Fruit fly (Drosophila melanogaster) whole organism, embryonic: ENCODE measurements around the gene Polr2D.

ENCODE experiments used
- Abd-B ChIP-seq: fragments of 200-800 bp; sonication (Bioruptor generic); optimal IDR thresholded peaks from 2 replicates; lab custom pipeline; 2018; ENCODE audit warnings: missing biosample characterization, mild to moderate bottlenecking, missing genetic modification characterization, moderate library complexity
- Atf3 ChIP-seq: fragments of 200-800 bp; sonication (Bioruptor generic); optimal IDR thresholded peaks from 3 replicates; lab custom pipeline; 2016; ENCODE audit warnings: missing biosample characterization, missing genetic modification characterization
- Blimp-1 ChIP-seq: fragments of 200-800 bp; sonication (Bioruptor generic); optimal IDR thresholded peaks from 3 replicates; lab custom pipeline; 2018; ENCODE audit warnings: missing biosample characterization, missing genetic modification characterization, mild to moderate bottlenecking, moderate library complexity, missing genetic modification reagents
- Bteb2 ChIP-seq: fragments of 200-800 bp; sonication (Bioruptor generic); optimal IDR thresholded peaks from 2 replicates; lab custom pipeline; 2016; ENCODE audit warnings: missing biosample characterization, missing genetic modification characterization
- CG10543 ChIP-seq: fragments of 200-800 bp; sonication (Bioruptor generic); optimal IDR thresholded peaks from 3 replicates; lab custom pipeline; 2017; ENCODE audit warnings: missing biosample characterization, mild to moderate bottlenecking, missing genetic modification characterization, moderate library complexity
- CG10959 ChIP-seq: fragments of 200-800 bp; sonication (Bioruptor generic); IDR thresholded peaks from 2 replicates; pipeline ENCODE4 v1.3.6; 2022; ENCODE audit warnings: missing biosample characterization, missing genetic modification characterization
- CG14710 ChIP-seq: fragments of 200-800 bp; sonication (Bioruptor generic); optimal IDR thresholded peaks from 3 replicates; lab custom pipeline; 2019; ENCODE audit warnings: missing biosample characterization, mild to moderate bottlenecking, missing genetic modification characterization, moderate library complexity
- CG15479 ChIP-seq: fragments of 200-800 bp; sonication (Bioruptor generic); optimal IDR thresholded peaks from 3 replicates; lab custom pipeline; 2019; ENCODE audit warnings: missing biosample characterization, mild to moderate bottlenecking, missing genetic modification characterization, moderate library complexity
- CG1603 ChIP-seq: fragments of 200-800 bp; sonication (Bioruptor generic); optimal IDR thresholded peaks from 2 replicates; lab custom pipeline; 2019; ENCODE audit warnings: missing biosample characterization, mild to moderate bottlenecking, missing genetic modification characterization, moderate library complexity
- CG16813 ChIP-seq: fragments of 200-800 bp; sonication (Bioruptor generic); IDR thresholded peaks from 3 replicates; pipeline ENCODE4 v1.3.6; 2022; ENCODE audit warnings: missing biosample characterization, missing genetic modification characterization; ENCODE audit not compliant: partially characterized antibody
- CG18011 ChIP-seq: fragments of 200-800 bp; sonication (Bioruptor generic); optimal IDR thresholded peaks from 2 replicates; lab custom pipeline; 2017; ENCODE audit warnings: missing biosample characterization, missing genetic modification characterization, mild to moderate bottlenecking, moderate library complexity, missing genotype
- CG31224 ChIP-seq: fragments of 200-800 bp; sonication (Bioruptor generic); IDR thresholded peaks from 2 replicates; pipeline ENCODE4 v1.3.6; 2022; ENCODE audit warnings: missing biosample characterization, missing genetic modification characterization
- CG31388 ChIP-seq: fragments of 200-800 bp; sonication (Bioruptor generic); optimal IDR thresholded peaks from 2 replicates; lab custom pipeline; 2016; ENCODE audit warnings: missing biosample characterization, missing genetic modification characterization
- CG32532 ChIP-seq: fragments of 200-800 bp; sonication (Bioruptor generic); IDR thresholded peaks from 2 replicates; pipeline ENCODE4 v1.3.6; 2022; ENCODE audit warnings: missing biosample characterization, missing genetic modification characterization
- CG3838 ChIP-seq: fragments of 200-800 bp; sonication (Bioruptor generic); optimal IDR thresholded peaks from 3 replicates; lab custom pipeline; 2016; ENCODE audit warnings: missing biosample characterization, missing genetic modification characterization
- CG4854 ChIP-seq: fragments of 200-800 bp; sonication (Bioruptor generic); optimal IDR thresholded peaks from 2 replicates; lab custom pipeline; 2016; ENCODE audit warnings: missing biosample characterization, missing genetic modification characterization, inconsistent platforms
- CG9437 ChIP-seq: fragments of 200-800 bp; sonication (Bioruptor generic); optimal IDR thresholded peaks from 2 replicates; lab custom pipeline; 2018; ENCODE audit warnings: missing biosample characterization, mild to moderate bottlenecking, missing genetic modification characterization
- CG9609 ChIP-seq: fragments of 200-800 bp; sonication (Bioruptor generic); optimal IDR thresholded peaks from 3 replicates; lab custom pipeline; 2016; ENCODE audit warnings: missing biosample characterization, missing genetic modification characterization
- Camta ChIP-seq: fragments of 200-800 bp; sonication (Bioruptor generic); optimal IDR thresholded peaks from 2 replicates; lab custom pipeline; 2016; ENCODE audit warnings: missing biosample characterization, missing genetic modification characterization
- CkIIα-i1 ChIP-seq: fragments of 200-800 bp; sonication (Bioruptor generic); IDR thresholded peaks from 2 replicates; pipeline ENCODE4 v1.3.6; 2022; ENCODE audit warnings: missing biosample characterization, missing genetic modification characterization
- E2f2 ChIP-seq: fragments of 200-800 bp; sonication (Bioruptor generic); IDR thresholded peaks from 2 replicates; pipeline ENCODE4 v1.3.6; 2022; ENCODE audit warnings: missing biosample characterization, missing genetic modification characterization
- ERR ChIP-seq: fragments of 200-800 bp; sonication (Bioruptor generic); optimal IDR thresholded peaks from 2 replicates; lab custom pipeline; 2016; ENCODE audit warnings: missing biosample characterization, missing genetic modification characterization
- Fer1 ChIP-seq: fragments of 200-800 bp; sonication (Bioruptor generic); optimal IDR thresholded peaks from 2 replicates; lab custom pipeline; 2017; ENCODE audit warnings: missing biosample characterization, mild to moderate bottlenecking, missing genetic modification characterization
- HLH54F ChIP-seq: fragments of 200-800 bp; sonication (Bioruptor generic); optimal IDR thresholded peaks from 3 replicates; lab custom pipeline; 2016; ENCODE audit warnings: missing biosample characterization, missing genetic modification characterization
- HmgZ ChIP-seq: fragments of 200-800 bp; sonication (Bioruptor generic); optimal IDR thresholded peaks from 2 replicates; lab custom pipeline; 2018; ENCODE audit warnings: missing biosample characterization, mild to moderate bottlenecking, missing genetic modification characterization
- Hr39 ChIP-seq: fragments of >200 bp; optimal IDR thresholded peaks from 2 replicates; lab custom pipeline; 2017
- Lpt ChIP-seq: fragments of >200 bp; optimal IDR thresholded peaks from 2 replicates; lab custom pipeline; 2018; ENCODE audit warnings: missing biosample characterization, missing genetic modification characterization
- MESR4 ChIP-seq: fragments of 200-800 bp; sonication (Bioruptor generic); optimal IDR thresholded peaks from 2 replicates; lab custom pipeline; 2018; ENCODE audit warnings: missing biosample characterization, mild to moderate bottlenecking, missing genetic modification characterization, moderate library complexity
- Max ChIP-seq: fragments of 200-800 bp; sonication (Bioruptor generic); optimal IDR thresholded peaks from 2 replicates; lab custom pipeline; 2016; ENCODE audit warnings: missing biosample characterization, mild to moderate bottlenecking, missing genetic modification characterization
- Meics ChIP-seq: fragments of 200-800 bp; sonication (Bioruptor generic); optimal IDR thresholded peaks from 2 replicates; lab custom pipeline; 2017; ENCODE audit warnings: missing biosample characterization, mild to moderate bottlenecking, missing genetic modification characterization
- Nf-YA ChIP-seq: fragments of 200-800 bp; sonication (Bioruptor generic); IDR thresholded peaks from 2 replicates; pipeline ENCODE4 v1.3.6; 2022; ENCODE audit warnings: missing biosample characterization, missing genetic modification characterization
- Oaz ChIP-seq: fragments of 200-800 bp; sonication (Bioruptor generic); IDR thresholded peaks from 2 replicates; pipeline ENCODE4 v1.3.6; 2022; ENCODE audit warnings: missing biosample characterization, missing genetic modification characterization
- Optix ChIP-seq: fragments of 200-800 bp; sonication (Bioruptor generic); IDR thresholded peaks from 3 replicates; pipeline ENCODE4 v1.3.6; 2022; ENCODE audit warnings: missing biosample characterization, missing genetic modification characterization
- PHDP ChIP-seq: fragments of 200-800 bp; sonication (Bioruptor generic); optimal IDR thresholded peaks from 3 replicates; lab custom pipeline; 2018; ENCODE audit warnings: missing biosample characterization, mild to moderate bottlenecking, missing genetic modification characterization, moderate library complexity
- Sin3A ChIP-seq: fragments of >200 bp; optimal IDR thresholded peaks from 2 replicates; lab custom pipeline; 2018
- Sox102F ChIP-seq: fragments of 200-800 bp; sonication (Bioruptor generic); optimal IDR thresholded peaks from 2 replicates; lab custom pipeline; 2018; ENCODE audit warnings: missing biosample characterization, mild to moderate bottlenecking, missing genetic modification characterization, moderate library complexity
- Usf ChIP-seq: fragments of 200-800 bp; sonication (Bioruptor generic); optimal IDR thresholded peaks from 2 replicates; lab custom pipeline; 2017; ENCODE audit warnings: missing genotype, missing biosample characterization, missing genetic modification characterization
- al ChIP-seq: fragments of 200-800 bp; sonication (Bioruptor generic); IDR thresholded peaks from 2 replicates; pipeline ENCODE4 v1.3.6; 2022; ENCODE audit warnings: missing biosample characterization, missing genetic modification characterization
- dan ChIP-seq: fragments of 200-800 bp; sonication (Bioruptor generic); IDR thresholded peaks from 2 replicates; pipeline ENCODE4 v1.3.6; 2022; ENCODE audit warnings: missing biosample characterization, missing genetic modification characterization
- dmrt11E ChIP-seq: fragments of 200-800 bp; sonication (Bioruptor generic); optimal IDR thresholded peaks from 3 replicates; lab custom pipeline; 2018; ENCODE audit warnings: missing biosample characterization, mild to moderate bottlenecking, missing genetic modification characterization, moderate library complexity
- gcm2 ChIP-seq: fragments of 200-800 bp; sonication (Bioruptor generic); optimal IDR thresholded peaks from 2 replicates; lab custom pipeline; 2016; ENCODE audit warnings: missing biosample characterization, missing genetic modification characterization
- gfzf ChIP-seq: fragments of 200-800 bp; sonication (Bioruptor generic); optimal IDR thresholded peaks from 2 replicates; lab custom pipeline; 2016; ENCODE audit warnings: missing biosample characterization, mild to moderate bottlenecking, missing genetic modification characterization, moderate library complexity
- gsb-n ChIP-seq: fragments of 200-800 bp; sonication (Bioruptor generic); optimal IDR thresholded peaks from 3 replicates; lab custom pipeline; 2018; ENCODE audit warnings: missing biosample characterization, mild to moderate bottlenecking, missing genetic modification characterization
- gt ChIP-seq: fragments of 200-800 bp; sonication (Bioruptor generic); IDR thresholded peaks from 2 replicates; pipeline ENCODE4 v1.3.6; 2022; ENCODE audit warnings: missing biosample characterization, missing genetic modification characterization
- jigr1 ChIP-seq: fragments of 200-800 bp; sonication (Bioruptor generic); IDR thresholded peaks from 3 replicates; pipeline ENCODE4 v1.3.6; 2022; ENCODE audit warnings: missing biosample characterization, missing genetic modification characterization
- nerfin-1 ChIP-seq: fragments of 200-800 bp; sonication (Bioruptor generic); optimal IDR thresholded peaks from 3 replicates; lab custom pipeline; 2019; ENCODE audit warnings: missing biosample characterization, mild to moderate bottlenecking, missing genetic modification characterization, moderate library complexity
- oc ChIP-seq: fragments of 200-800 bp; sonication (Bioruptor generic); optimal IDR thresholded peaks from 2 replicates; lab custom pipeline; 2018; ENCODE audit warnings: missing biosample characterization, mild to moderate bottlenecking, missing genetic modification characterization, moderate library complexity
- odd ChIP-seq: fragments of 200-800 bp; sonication (Bioruptor generic); optimal IDR thresholded peaks from 2 replicates; lab custom pipeline; 2017; ENCODE audit warnings: missing biosample characterization, mild to moderate bottlenecking, missing genetic modification characterization
- salm ChIP-seq: fragments of 200-800 bp; sonication (Bioruptor generic); optimal IDR thresholded peaks from 2 replicates; lab custom pipeline; 2018; ENCODE audit warnings: missing biosample characterization, mild to moderate bottlenecking, missing genetic modification characterization
- scrt ChIP-seq: fragments of 200-800 bp; sonication (Bioruptor generic); optimal IDR thresholded peaks from 2 replicates; lab custom pipeline; 2018; ENCODE audit warnings: missing biosample characterization, mild to moderate bottlenecking, missing genetic modification characterization, moderate library complexity
- shn ChIP-seq: fragments of 200-800 bp; sonication (Bioruptor generic); optimal IDR thresholded peaks from 3 replicates; lab custom pipeline; 2016; ENCODE audit warnings: missing biosample characterization, missing genetic modification characterization
- sisA ChIP-seq: fragments of 200-800 bp; sonication (Bioruptor generic); IDR thresholded peaks from 2 replicates; pipeline ENCODE4 v1.3.6; 2022; ENCODE audit warnings: missing biosample characterization, missing genetic modification characterization
- unc-4 ChIP-seq: fragments of 200-800 bp; sonication (Bioruptor generic); IDR thresholded peaks from 2 replicates; pipeline ENCODE4 v1.3.6; 2022; ENCODE audit warnings: missing biosample characterization, missing genetic modification characterization; ENCODE audit not compliant: partially characterized antibody

Polr2D gene

DNA sequence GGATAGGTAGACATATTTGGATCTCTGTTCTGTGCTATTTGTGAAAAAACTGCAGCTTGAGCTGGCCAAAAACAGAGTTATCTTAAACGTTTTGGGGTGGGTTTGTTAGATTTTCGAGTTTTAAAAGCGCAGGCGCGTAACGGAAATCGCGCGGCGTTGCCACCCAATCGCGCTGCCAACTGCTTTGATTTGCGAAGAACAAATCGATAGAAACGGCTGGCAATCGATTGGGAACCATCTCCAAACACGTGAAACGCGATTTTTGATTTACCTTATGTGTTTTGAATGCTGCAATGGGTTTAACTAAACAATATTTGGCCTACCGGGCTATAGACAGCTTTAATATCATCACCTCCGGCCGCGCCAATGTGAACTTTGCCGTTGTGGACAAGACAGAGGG lies 28.2 kb upstream of the Polr2D start, which contains the start of the genes CG14312 and CG8064 (continued):
- TF ChIP-seq CG15479 (GFP tag; lab: Kevin White, UChicago) (no peak), Abd-B (no peak), CG32532 (GFP tag; lab: Robert Waterston, UW) (no peak), CG10959 (GFP tag; lab: Robert Waterston, UW) (no peak), salm (tag; lab: Kevin White, UChicago) (no peak), gt (no peak), Oaz (GFP tag; lab: Robert Waterston, UW) (no peak), HmgZ (peak; percentile 69), CG9609 (GFP tag; lab: Kevin White, UChicago) (no peak), Usf (GFP tag; lab: Kevin White, UChicago) (no peak), Optix (no peak), odd (GFP tag; lab: Kevin White, UChicago) (no peak), sisA (GFP tag; lab: Robert Waterston, UW) (no peak), Hr39 (lab: Kevin White, UChicago) (no peak), HLH54F (GFP tag; lab: Kevin White, UChicago) (no peak), PHDP (tag; lab: Kevin White, UChicago) (no peak), Sox102F (GFP tag; lab: Kevin White, UChicago) (no peak), oc (no peak), CG1603 (tag; lab: Kevin White, UChicago) (no peak), CG10543 (no peak), CG31388 (GFP tag; lab: Kevin White, UChicago) (no peak), CG16813 (peak; percentile 68), unc-4 (GFP tag; lab: Robert Waterston, UW) (peak; percentile 66), Camta (GFP tag; lab: Kevin White, UChicago) (no peak), Nf-YA (GFP tag; lab: Robert Waterston, UW) (no peak), Fer1 (GFP tag; lab: Kevin White, UChicago) (no peak), Max (GFP tag; lab: Kevin White, UChicago) (peak; percentile 81), ERR (GFP tag; lab: Kevin White, UChicago) (no peak), CG18011 (GFP tag; lab: Kevin White, UChicago) (peak; percentile 3), Sin3A (lab: Kevin White, UChicago) (peak; percentile 57), CG14710 (peak; percentile 32), nerfin-1 (tag; lab: Kevin White, UChicago) (no peak), Lpt (GFP tag; lab: Kevin White, UChicago) (no peak), E2f2 (GFP tag; lab: Robert Waterston, UW) (peak; percentile 88), CG31224 (GFP tag; lab: Robert Waterston, UW) (no peak), jigr1 (GFP tag; lab: Robert Waterston, UW) (no peak), scrt (GFP tag; lab: Kevin White, UChicago) (no peak), gfzf (GFP tag; lab: Kevin White, UChicago) (peak; percentile 25), CG9437 (no peak), Meics (GFP tag; lab: Kevin White, UChicago) (no peak), dan (GFP tag; lab: Robert Waterston, UW) (no peak), CkIIα-i1 (GFP tag; lab: Robert Waterston, UW) (no peak), shn (GFP tag; lab: Kevin White, UChicago) (no peak), gsb-n (tag; lab: Kevin White, UChicago) (no peak), Atf3 (no peak), Bteb2 (GFP tag; lab: Kevin White, UChicago) (no peak), CG3838 (GFP tag; lab: Kevin White, UChicago) (no peak), dmrt11E (no peak), Blimp-1 (GFP tag; lab: Kevin White, UChicago) (no peak), gcm2 (GFP tag; lab: Kevin White, UChicago) (no peak), al (GFP tag; lab: Robert Waterston, UW) (no peak), CG4854 (no peak), MESR4 (GFP tag; lab: Kevin White, UChicago) (peak; percentile 62)
